Fruit fly (Drosophila melanogaster) whole organism, adult: ENCODE data around the gene CG14072.

Source experiments
- CG7045 ChIP-seq: fragments of 200-800 bp; sonication (Bioruptor generic); optimal IDR thresholded peaks from 2 replicates; lab custom pipeline; 2017; ENCODE audit warnings: missing biosample characterization, mild to moderate bottlenecking, missing genetic modification characterization
- Clk ChIP-seq: fragments of 200-800 bp; sonication (Bioruptor generic); optimal IDR thresholded peaks from 2 replicates; lab custom pipeline; 2017; ENCODE audit warnings: missing biosample characterization, missing genetic modification characterization
- Crg-1 ChIP-seq: fragments of 200-800 bp; sonication (Bioruptor generic); optimal IDR thresholded peaks from 2 replicates; lab custom pipeline; 2016; ENCODE audit warnings: missing biosample characterization, missing genetic modification characterization
- cnc ChIP-seq, 2 experiments: fragments of >200 bp; optimal IDR thresholded peaks; 2 replicates each; lab custom pipeline; 2017
- pad ChIP-seq: fragments of 200-800 bp; sonication (Bioruptor generic); optimal IDR thresholded peaks from 3 replicates; lab custom pipeline; 2017; ENCODE audit warnings: missing biosample characterization, missing genetic modification characterization, mild to moderate bottlenecking, moderate library complexity, missing genetic modification reagents

DNA sequence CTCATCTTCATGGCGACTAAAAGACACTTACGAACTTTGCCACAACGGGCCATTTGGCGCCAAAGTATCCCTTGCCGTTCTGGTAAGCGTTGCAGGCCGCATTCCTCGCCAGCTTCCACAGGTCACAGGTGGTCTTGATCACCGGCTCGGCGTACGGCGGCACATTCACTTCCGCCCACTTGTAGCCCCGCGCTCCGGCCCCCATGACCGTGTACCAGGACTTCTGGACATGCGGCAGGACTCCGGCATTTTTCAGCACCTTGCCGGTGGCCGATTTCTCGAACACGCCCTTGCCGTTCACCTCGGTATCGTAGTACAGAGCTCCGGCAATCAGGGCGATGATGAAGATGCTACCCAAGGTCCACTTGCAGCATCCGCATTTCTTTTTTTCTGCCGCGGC, 29.5 kb downstream of the CG14072 start:
- TF ChIP-seq cnc (optimal IDR thresholded peaks at IDR 0.05; lab: Kevin White, UChicago) (no peak), pad (GFP tag; lab: Kevin White, UChicago) (no peak), Crg-1 (no peak), Clk (no peak), CG7045 (no peak)
